Fruit fly (Drosophila melanogaster) whole organism, adult: ENCODE measurements around the gene CG11353.

Source experiments
- CG11617 ChIP-seq: fragments of 200-800 bp; sonication (Bioruptor generic); optimal IDR thresholded peaks from 2 replicates; lab custom pipeline; 2017; ENCODE audit warnings: mild to moderate bottlenecking, missing biosample characterization, missing genetic modification reagents, missing genetic modification characterization
- CG33017 ChIP-seq: fragments of 200-800 bp; sonication (Bioruptor generic); optimal IDR thresholded peaks from 2 replicates; lab custom pipeline; 2018; ENCODE audit warnings: missing biosample characterization, mild to moderate bottlenecking, missing genetic modification characterization, moderate library complexity
- CG5204 ChIP-seq: fragments of 200-800 bp; sonication (Bioruptor generic); optimal IDR thresholded peaks from 2 replicates; lab custom pipeline; 2016; ENCODE audit warnings: missing biosample characterization, missing genetic modification characterization
- CG7101 ChIP-seq: fragments of 200-800 bp; sonication (Bioruptor generic); optimal IDR thresholded peaks from 2 replicates; lab custom pipeline; 2018; ENCODE audit warnings: missing biosample characterization, mild to moderate bottlenecking, missing genetic modification characterization, moderate library complexity
- Clk ChIP-seq: fragments of 200-800 bp; sonication (Bioruptor generic); optimal IDR thresholded peaks from 2 replicates; lab custom pipeline; 2017; ENCODE audit warnings: missing biosample characterization, missing genetic modification characterization
- Crg-1 ChIP-seq: fragments of 200-800 bp; sonication (Bioruptor generic); optimal IDR thresholded peaks from 2 replicates; lab custom pipeline; 2016; ENCODE audit warnings: missing biosample characterization, missing genetic modification characterization
- Hr96 ChIP-seq: fragments of 200-800 bp; sonication (Bioruptor generic); optimal IDR thresholded peaks from 2 replicates; lab custom pipeline; 2016; ENCODE audit warnings: missing biosample characterization, missing genetic modification characterization
- Mnt ChIP-seq: fragments of 200-800 bp; sonication (Bioruptor generic); optimal IDR thresholded peaks from 2 replicates; lab custom pipeline; 2016; ENCODE audit warnings: missing biosample characterization, mild to moderate bottlenecking, missing genetic modification characterization
- bab1 ChIP-seq: fragments of 200-800 bp; sonication (Bioruptor generic); optimal IDR thresholded peaks from 3 replicates; lab custom pipeline; 2019; ENCODE audit warnings: missing biosample characterization, mild to moderate bottlenecking, missing genetic modification characterization, moderate library complexity
- cic ChIP-seq: fragments of 200-800 bp; sonication (Bioruptor generic); optimal IDR thresholded peaks from 2 replicates; lab custom pipeline; 2017; ENCODE audit warnings: missing biosample characterization, mild to moderate bottlenecking, missing genetic modification characterization, moderate library complexity
- kay ChIP-seq: fragments of 200-800 bp; sonication (Bioruptor generic); peaks from one replicate; lab custom pipeline; 2016; ENCODE audit warnings: missing biosample characterization, missing genetic modification characterization, borderline replicate concordance
- toe ChIP-seq: fragments of 200-800 bp; sonication (Bioruptor generic); optimal IDR thresholded peaks from 2 replicates; lab custom pipeline; 2016; ENCODE audit warnings: missing biosample characterization, missing genetic modification characterization

DNA sequence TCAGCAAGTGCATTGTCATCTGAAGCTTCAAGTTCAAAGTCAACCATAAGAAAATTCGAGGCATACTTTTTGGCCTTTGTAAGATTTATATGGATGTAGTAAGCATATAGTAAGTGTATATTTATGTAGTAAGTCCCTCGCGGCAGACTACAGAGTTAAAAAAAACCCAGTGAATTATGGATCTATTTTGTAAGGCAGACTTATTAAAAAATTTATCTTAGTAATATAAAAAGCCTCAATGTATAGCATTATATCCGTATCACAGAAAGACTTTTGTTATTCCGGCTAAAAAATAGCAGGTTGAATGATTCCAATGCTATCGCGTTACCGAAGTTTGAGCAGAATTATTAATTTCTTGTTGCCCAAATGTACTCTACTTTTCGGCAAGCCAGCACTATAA lies 48.3 kb upstream of the CG11353 start:
- TF ChIP-seq bab1 (GFP tag; lab: Kevin White, UChicago), result no peak
- TF ChIP-seq Clk (GFP tag; lab: Kevin White, UChicago), result no peak
- no peak for TF ChIP-seq CG11617 (GFP tag; lab: Kevin White, UChicago)
- TF ChIP-seq Mnt, result no peak
- TF ChIP-seq kay, result no peak
- no peak for TF ChIP-seq CG7101 (tag; lab: Kevin White, UChicago)
- no peak for TF ChIP-seq CG33017
- TF ChIP-seq cic (GFP tag; lab: Kevin White, UChicago), result no peak
- no peak for TF ChIP-seq Hr96 (GFP tag; lab: Kevin White, UChicago)
- TF ChIP-seq Crg-1, result no peak
- TF ChIP-seq CG5204 (GFP tag; lab: Kevin White, UChicago), result no peak
- TF ChIP-seq toe (GFP tag; lab: Kevin White, UChicago), result no peak
